3 fruit fly cellular contexts compared by ENCODE assay signal in genomic region chr3R:6410412-6411225, dm6.
TF ChIP-seq lines count a peak whose summit lies in the region.

No protein-coding gene starts in this region.

TF ChIP-seq in whole organism, embryonic, 481 proteins besides CTCF, POLR2A, EP300 and RAD21 (continued from another document and continues in another):
- TF ChIP-seq Nf-YC (tag; optimal IDR thresholded peaks at IDR 0.05; lab: Kevin White, UChicago) (peak; percentile 79), CG7745 (tag; optimal IDR thresholded peaks at IDR 0.05; lab: Kevin White, UChicago) (no peak), CG5245 (GFP tag; optimal IDR thresholded peaks at IDR 0.05; lab: Kevin White, UChicago) (peak; percentile 60), phol (tag; optimal IDR thresholded peaks at IDR 0.05; lab: Kevin White, UChicago) (peak; percentile 92), CG2129 (GFP tag; IDR thresholded peaks at IDR 0.05; lab: Robert Waterston, UW; ENCODE audit: partially characterized antibody) (no peak), nom (GFP tag; optimal IDR thresholded peaks at IDR 0.05; lab: Kevin White, UChicago) (peak; percentile 92), TFAM (GFP tag; optimal IDR thresholded peaks at IDR 0.05; lab: Kevin White, UChicago) (no peak), en (GFP tag; optimal IDR thresholded peaks at IDR 0.05; lab: Kevin White, UChicago) (peak; percentile 65), CG10267 (tag; optimal IDR thresholded peaks at IDR 0.05; lab: Kevin White, UChicago) (peak; percentile 83), CG18011 (GFP tag; optimal IDR thresholded peaks at IDR 0.05; lab: Kevin White, UChicago) (peak; percentile 72), Fer1 (GFP tag; optimal IDR thresholded peaks at IDR 0.05; lab: Kevin White, UChicago) (peak; percentile 89), Opbp (GFP tag; IDR thresholded peaks at IDR 0.05; lab: Robert Waterston, UW; ENCODE audit: partially characterized antibody) (no peak), CG31365 (tag; optimal IDR thresholded peaks at IDR 0.05; lab: Kevin White, UChicago) (peak; percentile 51), Meics (GFP tag; optimal IDR thresholded peaks at IDR 0.05; lab: Kevin White, UChicago) (peak; percentile 93), Ssrp (tag; optimal IDR thresholded peaks at IDR 0.05; lab: Kevin White, UChicago) (peak; percentile 92), ase (GFP tag; IDR thresholded peaks at IDR 0.05; lab: Robert Waterston, UW) (peak; percentile 21; the same call in 1 of the 3 replicates), CG4730 (GFP tag; IDR thresholded peaks at IDR 0.05; lab: Robert Waterston, UW) (peak; percentile 50; the same call in 1 of the 2 replicates), eyg (GFP tag; optimal IDR thresholded peaks at IDR 0.05; lab: Kevin White, UChicago) (peak; percentile 68), CG8281 (tag; optimal IDR thresholded peaks at IDR 0.05; lab: Kevin White, UChicago) (peak; percentile 58), CG14667 (GFP tag; IDR thresholded peaks at IDR 0.05; lab: Robert Waterston, UW) (peak; percentile 52), pb (GFP tag; optimal IDR thresholded peaks at IDR 0.05; lab: Kevin White, UChicago) (peak; percentile 76), CG13424 (tag; optimal IDR thresholded peaks at IDR 0.05; lab: Kevin White, UChicago) (peak; percentile 92), ATbp (GFP tag; optimal IDR thresholded peaks at IDR 0.05; lab: Kevin White, UChicago) (peak; percentile 65), corto (GFP tag; optimal IDR thresholded peaks at IDR 0.05; lab: Kevin White, UChicago) (no peak), CG34422 (GFP tag; IDR thresholded peaks at IDR 0.05; lab: Robert Waterston, UW) (peak; percentile 53; the same call in 2 of the 3 replicates), fd102C (GFP tag; optimal IDR thresholded peaks at IDR 0.05; lab: Kevin White, UChicago) (peak; percentile 6), Fer2 (tag; optimal IDR thresholded peaks at IDR 0.05; lab: Kevin White, UChicago) (peak; percentile 43), h (optimal IDR thresholded peaks at IDR 0.05; lab: Kevin White, UChicago) (no peak), Atf6 (GFP tag; IDR thresholded peaks at IDR 0.05; lab: Robert Waterston, UW) (peak; percentile 63), CG8765 (GFP tag; IDR thresholded peaks at IDR 0.05; lab: Robert Waterston, UW) (peak; percentile 37; the same call in 1 of the 2 replicates), gem (tag; optimal IDR thresholded peaks at IDR 0.05; lab: Kevin White, UChicago) (peak; percentile 94), CG3065 (GFP tag; optimal IDR thresholded peaks at IDR 0.05; lab: Kevin White, UChicago) (peak; percentile 61), CG4820 (GFP tag; optimal IDR thresholded peaks at IDR 0.05; lab: Kevin White, UChicago) (peak; percentile 81), fd96Cb (tag; optimal IDR thresholded peaks at IDR 0.05; lab: Kevin White, UChicago) (peak; percentile 89), Rx (GFP tag; IDR thresholded peaks at IDR 0.05; lab: Robert Waterston, UW) (peak; percentile 40; the same call in 1 of the 2 replicates), CG10321 (GFP tag; IDR thresholded peaks at IDR 0.05; lab: Robert Waterston, UW) (peak; percentile 55), chm (GFP tag; IDR thresholded peaks at IDR 0.05; lab: Robert Waterston, UW) (peak; percentile 55), tx (GFP tag; optimal IDR thresholded peaks at IDR 0.05; lab: Kevin White, UChicago) (peak; percentile 83), mld (GFP tag; IDR thresholded peaks at IDR 0.05; lab: Robert Waterston, UW; ENCODE audit: partially characterized antibody) (no peak), sima (GFP tag; optimal IDR thresholded peaks at IDR 0.05; lab: Kevin White, UChicago) (peak; percentile 55), Adf1 (GFP tag; IDR thresholded peaks at IDR 0.05; lab: Robert Waterston, UW) (peak; percentile 48), sob (GFP tag; IDR thresholded peaks at IDR 0.05; lab: Robert Waterston, UW) (peak; percentile 69; the same call in 1 of the 2 replicates)

TF ChIP-seq in whole organism, prepupa, 60 proteins besides CTCF, POLR2A, EP300 and RAD21 (continued from another document):
- TF ChIP-seq Lpt (GFP tag; optimal IDR thresholded peaks at IDR 0.05; lab: Kevin White, UChicago), result peak; percentile 74
- TF ChIP-seq fd85E (GFP tag; optimal IDR thresholded peaks at IDR 0.05; lab: Kevin White, UChicago), result peak; percentile 24
- peak; percentile 82 for TF ChIP-seq CG6163 (GFP tag; IDR thresholded peaks at IDR 0.05; lab: Robert Waterston, UW)
- TF ChIP-seq cyc (GFP tag; optimal IDR thresholded peaks at IDR 0.05; lab: Kevin White, UChicago), result peak; percentile 69
- peak; percentile 86 for TF ChIP-seq Eip75B (GFP tag; optimal IDR thresholded peaks at IDR 0.05; lab: Kevin White, UChicago)
- peak; percentile 86 for TF ChIP-seq esn (GFP tag; optimal IDR thresholded peaks at IDR 0.05; lab: Kevin White, UChicago)
- peak; percentile 86 for TF ChIP-seq CG6276 (GFP tag; optimal IDR thresholded peaks at IDR 0.05; lab: Kevin White, UChicago)
- peak; percentile 89 for TF ChIP-seq CG4318 (GFP tag; optimal IDR thresholded peaks at IDR 0.05; lab: Kevin White, UChicago)
- TF ChIP-seq CG32006 (GFP tag; optimal IDR thresholded peaks at IDR 0.05; lab: Kevin White, UChicago), result peak; percentile 96
- TF ChIP-seq CG11294 (GFP tag; IDR thresholded peaks at IDR 0.05; lab: Robert Waterston, UW), result peak; percentile 64
- peak; percentile 79 for TF ChIP-seq Met (GFP tag; optimal IDR thresholded peaks at IDR 0.05; lab: Kevin White, UChicago)
- TF ChIP-seq CG6792 (GFP tag; optimal IDR thresholded peaks at IDR 0.05; lab: Kevin White, UChicago), result peak; percentile 81
- TF ChIP-seq Eip78C (GFP tag; lab: Kevin White, UChicago), result peak; percentile 97
- TF ChIP-seq CG8632 (GFP tag; optimal IDR thresholded peaks at IDR 0.05; lab: Kevin White, UChicago), result peak; percentile 79
- TF ChIP-seq Ets21C (GFP tag; optimal IDR thresholded peaks at IDR 0.05; lab: Kevin White, UChicago), result peak; percentile 56
- TF ChIP-seq vri (GFP tag; optimal IDR thresholded peaks at IDR 0.05; lab: Kevin White, UChicago), result peak; percentile 23
- no peak for TF ChIP-seq Eip93F (GFP tag; optimal IDR thresholded peaks at IDR 0.05; lab: Kevin White, UChicago)
- peak; percentile 85 for TF ChIP-seq net (GFP tag; optimal IDR thresholded peaks at IDR 0.05; lab: Kevin White, UChicago)
- peak; percentile 87 for TF ChIP-seq Sox14 (GFP tag; optimal IDR thresholded peaks at IDR 0.05; lab: Kevin White, UChicago)
- peak; percentile 85 for TF ChIP-seq svp (GFP tag; lab: Kevin White, UChicago)
- peak; percentile 99 for TF ChIP-seq dsx (GFP tag; optimal IDR thresholded peaks at IDR 0.05; lab: Kevin White, UChicago; ENCODE audit: poor library complexity, severe bottlenecking)
- TF ChIP-seq lz (GFP tag; optimal IDR thresholded peaks at IDR 0.05; lab: Kevin White, UChicago), result peak; percentile 79
- peak; percentile 75 for TF ChIP-seq CG16779 (tag; optimal IDR thresholded peaks at IDR 0.05; lab: Kevin White, UChicago)
- TF ChIP-seq topi (GFP tag; optimal IDR thresholded peaks at IDR 0.05; lab: Kevin White, UChicago), result peak; percentile 75
- peak; percentile 82 for TF ChIP-seq achi (GFP tag; optimal IDR thresholded peaks at IDR 0.05; lab: Kevin White, UChicago)
- TF ChIP-seq pdm3 (GFP tag; optimal IDR thresholded peaks at IDR 0.05; lab: Kevin White, UChicago), result peak; percentile 87
- TF ChIP-seq Sox102F (GFP tag; optimal IDR thresholded peaks at IDR 0.05; lab: Kevin White, UChicago), result peak; percentile 75
- TF ChIP-seq CG15336 (GFP tag; IDR thresholded peaks at IDR 0.05; lab: Robert Waterston, UW), result peak; percentile 82
- peak; percentile 60 for TF ChIP-seq CG11902 (GFP tag; optimal IDR thresholded peaks at IDR 0.05; lab: Kevin White, UChicago)
- peak; percentile 37 for TF ChIP-seq Gug (GFP tag; IDR thresholded peaks at IDR 0.05; lab: Robert Waterston, UW)
- TF ChIP-seq CG11762 (GFP tag; optimal IDR thresholded peaks at IDR 0.05; lab: Kevin White, UChicago; ENCODE audit: insufficient read depth), result peak; percentile 71
- TF ChIP-seq CG9139 (GFP tag; optimal IDR thresholded peaks at IDR 0.05; lab: Kevin White, UChicago), result peak; percentile 81
- TF ChIP-seq OdsH (GFP tag; optimal IDR thresholded peaks at IDR 0.05; lab: Kevin White, UChicago), result peak; percentile 86
- TF ChIP-seq CG10669 (GFP tag; optimal IDR thresholded peaks at IDR 0.05; lab: Kevin White, UChicago), result peak; percentile 83
- TF ChIP-seq Hr38 (GFP tag; optimal IDR thresholded peaks at IDR 0.05; lab: Kevin White, UChicago), result peak; percentile 12
- TF ChIP-seq fkh (GFP tag; optimal IDR thresholded peaks at IDR 0.05; lab: Kevin White, UChicago), result peak; percentile 81
- TF ChIP-seq salr (GFP tag; optimal IDR thresholded peaks at IDR 0.05; lab: Kevin White, UChicago), result peak; percentile 65 to 94
- TF ChIP-seq spab (GFP tag; optimal IDR thresholded peaks at IDR 0.05; lab: Kevin White, UChicago), result peak; percentile 68
- peak; percentile 63 for TF ChIP-seq CG1621 (tag; optimal IDR thresholded peaks at IDR 0.05; lab: Kevin White, UChicago)
- TF ChIP-seq Hr4 (GFP tag; optimal IDR thresholded peaks at IDR 0.05; lab: Kevin White, UChicago), result peak; percentile 94
TF ChIP-seq in whole organism, prepupa: peak in this region for 57.

TF ChIP-seq in whole organism, wandering third instar larva, 38 proteins besides CTCF, POLR2A, EP300 and RAD21 (continued from another document):
- TF ChIP-seq pan (optimal IDR thresholded peaks at IDR 0.05; lab: Kevin White, UChicago) (no peak), brk (GFP tag; optimal IDR thresholded peaks at IDR 0.05; lab: Kevin White, UChicago) (peak; percentile 48), Sp1 (GFP tag; optimal IDR thresholded peaks at IDR 0.05; lab: Kevin White, UChicago) (peak; percentile 76), CrebA (GFP tag; optimal IDR thresholded peaks at IDR 0.05; lab: Kevin White, UChicago; ENCODE audit: borderline replicate concordance) (no peak), rgr (GFP tag; optimal IDR thresholded peaks at IDR 0.05; lab: Kevin White, UChicago) (peak; percentile 75), Hr83 (GFP tag; optimal IDR thresholded peaks at IDR 0.05; lab: Kevin White, UChicago; ENCODE audit: poor library complexity, severe bottlenecking) (peak; percentile 53), CG9705 (GFP tag; optimal IDR thresholded peaks at IDR 0.05; lab: Kevin White, UChicago) (no peak), OdsH (GFP tag; optimal IDR thresholded peaks at IDR 0.05; lab: Kevin White, UChicago) (peak; percentile 80), Myc (optimal IDR thresholded peaks at IDR 0.05; lab: Kevin White, UChicago) (no peak), lola (GFP tag; optimal IDR thresholded peaks at IDR 0.05; lab: Kevin White, UChicago) (no peak), foxo (GFP tag; optimal IDR thresholded peaks at IDR 0.05; lab: Kevin White, UChicago) (peak in 1 of 2 experiments; percentile 77), Dif (GFP tag; optimal IDR thresholded peaks at IDR 0.05; lab: Kevin White, UChicago; ENCODE audit: partially characterized antibody) (peak; percentile 48), h (GFP tag; optimal IDR thresholded peaks at IDR 0.05; lab: Kevin White, UChicago) (peak; percentile 75), woc (GFP tag; optimal IDR thresholded peaks at IDR 0.05; lab: Kevin White, UChicago) (peak; percentile 80)
